Fruit fly (Drosophila melanogaster): ENCODE measurements around the gene Wdr81.

The Wdr81 gene

DNA sequence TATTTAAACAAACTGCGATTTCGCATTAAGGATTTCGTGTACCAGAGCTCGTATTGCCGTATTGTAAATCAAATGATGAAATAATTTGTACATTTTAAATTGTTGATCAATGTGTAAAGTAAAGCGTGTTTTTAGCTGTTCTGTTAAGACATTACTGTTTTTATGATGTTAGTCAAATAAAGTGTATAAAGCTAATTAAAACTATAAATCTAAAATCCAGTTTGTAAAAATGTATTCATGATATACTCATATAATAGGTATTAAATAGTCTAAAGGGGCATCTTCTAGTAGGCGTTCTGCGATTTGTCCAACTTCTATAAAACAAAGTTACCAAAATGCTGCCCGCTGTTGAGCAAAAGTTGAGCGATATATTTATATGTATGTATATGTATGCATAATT lies 13.1 kb upstream of the Wdr81 start, which contains the start of gene CG18788:
Gene CG18788 (plus strand): TSS at position 301 of the 400 bp plus-strand sequence.
- no peak for TF ChIP-seq CG17801 (GFP tag; optimal IDR thresholded peaks at IDR 0.05; ENCODE audit: partially characterized antibody)

DNA sequence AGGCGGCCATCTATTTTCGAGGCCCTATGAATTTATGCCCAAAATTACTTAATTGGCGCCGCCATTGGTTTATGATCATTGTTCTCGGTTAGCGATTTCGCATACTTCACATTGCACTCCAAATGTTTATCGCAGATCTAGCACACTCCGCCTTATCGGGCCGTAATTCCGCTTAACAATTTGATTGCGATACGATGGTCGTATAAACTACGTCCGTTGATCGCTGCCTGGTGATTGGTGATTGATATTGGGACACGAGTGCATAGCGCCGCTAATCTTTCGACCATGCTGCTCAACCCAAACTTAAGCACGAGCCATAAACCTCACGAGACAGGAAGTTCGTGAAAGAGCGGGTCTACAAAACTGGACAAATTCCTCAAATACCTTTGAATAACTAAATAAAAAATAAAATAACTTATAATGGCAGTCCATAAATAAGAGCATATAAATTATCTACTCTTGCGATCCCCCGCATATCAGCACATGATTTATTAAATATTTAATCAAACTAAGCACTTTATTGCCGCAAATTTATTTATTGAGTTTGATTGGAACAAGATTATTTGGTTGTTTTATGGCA lies 9.9 kb upstream of the Wdr81 start:
- no peak for TF ChIP-seq CG17801 (GFP tag; optimal IDR thresholded peaks at IDR 0.05; ENCODE audit: partially characterized antibody)

DNA sequence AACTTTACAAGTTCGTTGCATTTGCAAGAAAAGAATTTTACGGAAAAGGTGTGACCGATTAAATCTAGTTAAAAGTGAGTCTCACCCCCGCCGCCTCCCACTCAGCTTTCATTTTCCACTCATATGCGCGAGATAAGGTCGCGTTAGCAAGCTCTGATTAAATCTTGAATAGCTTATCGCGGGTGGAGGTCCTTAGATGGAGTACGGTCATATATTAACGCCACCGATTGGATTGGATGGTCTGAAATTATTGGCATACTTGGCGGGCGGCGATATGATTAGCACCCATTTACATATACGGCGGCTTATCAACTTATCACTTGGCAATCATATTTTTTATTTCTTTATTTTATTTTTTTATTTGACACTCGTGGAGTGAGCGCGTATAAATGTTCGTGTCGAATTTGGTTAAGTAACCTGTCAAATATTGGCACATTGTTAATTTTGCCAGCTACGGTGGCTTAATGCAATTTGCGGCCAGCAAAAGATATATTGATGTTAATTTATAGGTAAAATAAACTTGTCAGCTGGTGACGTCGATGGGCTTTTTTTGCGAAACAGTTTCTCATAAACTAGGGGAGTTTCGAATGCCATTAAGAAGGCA lies 8.9 kb upstream of the Wdr81 start:
- TF ChIP-seq CG17801 (GFP tag; optimal IDR thresholded peaks at IDR 0.05; ENCODE audit: partially characterized antibody): no peak

DNA sequence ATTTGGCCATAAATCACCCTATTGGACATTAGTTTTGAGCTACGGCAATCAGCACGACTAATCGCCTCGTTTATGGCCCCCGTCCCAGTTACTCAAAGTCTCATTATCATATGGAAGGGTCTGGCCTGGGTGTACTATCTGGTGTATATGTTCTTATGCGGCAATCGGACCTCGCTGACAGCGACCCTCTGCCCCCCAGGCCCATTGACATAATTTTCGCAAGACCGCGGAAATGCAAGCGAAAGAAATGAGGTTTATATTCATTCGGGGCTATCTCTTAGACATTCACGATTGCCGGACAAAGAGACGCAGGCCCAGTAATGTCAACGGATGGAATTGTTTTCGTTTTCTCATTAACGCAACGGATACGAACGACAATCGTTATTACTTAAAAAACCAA lies 8.0 kb upstream of the Wdr81 start:
- no peak for TF ChIP-seq CG17801 (GFP tag; optimal IDR thresholded peaks at IDR 0.05; ENCODE audit: partially characterized antibody)

DNA sequence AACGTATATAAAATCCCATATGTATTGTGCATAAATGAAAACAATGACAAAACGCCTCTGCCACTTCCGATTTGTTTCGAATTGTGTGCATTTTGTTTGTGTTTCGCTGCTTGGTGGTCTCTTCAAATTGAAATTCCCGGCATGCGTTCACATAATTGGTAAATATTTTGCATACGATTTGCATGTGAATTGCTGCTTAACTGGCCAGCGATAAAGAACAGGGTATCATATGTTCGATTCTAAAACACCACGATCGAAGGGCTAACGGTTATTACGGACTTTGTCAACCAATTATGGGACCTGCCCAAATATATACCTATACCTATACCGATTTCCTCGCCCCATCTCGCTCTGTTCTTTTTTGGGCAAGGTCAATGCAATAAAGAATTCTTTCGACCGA lies 7.3 kb upstream of the Wdr81 start:
- TF ChIP-seq CG17801 (GFP tag; optimal IDR thresholded peaks at IDR 0.05; ENCODE audit: partially characterized antibody): no peak

DNA sequence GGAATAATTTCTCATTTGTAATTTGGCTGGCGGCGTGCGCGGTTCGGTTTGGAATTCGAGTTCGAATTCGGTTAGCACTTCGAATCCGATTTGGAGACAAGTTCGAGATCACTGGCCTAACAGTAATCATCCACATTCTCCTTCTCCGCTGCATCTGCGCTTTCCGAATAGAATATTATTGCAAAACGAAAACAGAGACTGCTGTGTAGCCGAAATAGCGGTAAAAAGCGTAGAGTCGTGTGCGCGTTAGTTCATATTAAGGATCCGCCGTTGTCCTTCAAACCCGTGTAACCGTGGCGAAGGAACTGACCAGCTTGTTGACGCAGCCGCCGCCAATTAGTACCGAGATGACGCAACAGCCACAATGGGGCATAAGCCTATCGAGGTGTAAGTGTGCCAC lies 6.7 kb upstream of the Wdr81 start, which contains the start of gene dmGlut:
Gene dmGlut (plus strand): TSS at position 4 of the 400 bp plus-strand sequence.
- TF ChIP-seq CG17801 (GFP tag; optimal IDR thresholded peaks at IDR 0.05; ENCODE audit: partially characterized antibody): no peak

DNA sequence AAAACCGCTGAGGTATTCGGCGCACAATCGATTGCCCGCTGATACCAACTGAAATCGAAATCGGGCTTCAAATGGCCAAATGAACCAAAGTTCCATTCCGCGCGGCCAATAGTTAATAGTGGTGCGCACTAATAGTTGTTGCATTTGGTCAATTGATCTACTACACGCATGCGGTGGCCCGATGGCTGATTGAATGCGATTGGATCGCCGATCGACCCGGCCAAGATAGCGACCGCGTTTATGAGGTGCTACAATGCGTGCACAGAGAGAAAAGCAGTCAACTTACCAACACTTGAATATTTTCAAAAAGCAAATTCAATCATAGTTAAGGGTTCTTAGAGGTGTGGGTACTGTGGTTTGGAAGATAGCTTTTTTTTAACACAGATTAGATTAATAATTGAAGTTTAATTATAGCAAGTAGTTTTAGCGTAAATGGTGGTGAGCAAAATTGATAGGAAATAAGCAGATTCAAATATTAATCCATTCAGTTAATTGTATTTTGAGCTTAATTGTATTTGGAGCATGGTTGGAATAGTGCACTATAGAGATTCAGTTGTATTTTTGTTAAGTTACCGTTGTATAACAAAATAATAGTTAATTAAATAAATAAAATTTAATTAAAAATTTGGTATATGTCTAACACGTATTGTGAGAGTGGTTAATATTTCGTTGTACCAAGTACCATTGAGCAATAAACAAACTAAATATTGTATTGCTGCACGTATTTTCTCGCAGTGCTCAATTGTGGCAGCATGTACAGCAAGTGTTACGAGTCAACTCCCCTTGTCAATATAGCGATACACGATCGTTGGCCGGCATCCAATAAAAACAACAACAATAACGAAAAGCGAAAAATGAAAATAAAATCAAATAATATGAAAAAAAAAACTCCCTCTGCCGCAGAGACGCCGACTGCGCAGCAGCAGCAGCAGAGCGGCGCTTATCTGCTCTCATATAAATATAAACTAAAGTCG lies 6.0 kb upstream of the Wdr81 start:
- peak; percentile 39 for TF ChIP-seq CG17801 (GFP tag; optimal IDR thresholded peaks at IDR 0.05; ENCODE audit: partially characterized antibody)

DNA sequence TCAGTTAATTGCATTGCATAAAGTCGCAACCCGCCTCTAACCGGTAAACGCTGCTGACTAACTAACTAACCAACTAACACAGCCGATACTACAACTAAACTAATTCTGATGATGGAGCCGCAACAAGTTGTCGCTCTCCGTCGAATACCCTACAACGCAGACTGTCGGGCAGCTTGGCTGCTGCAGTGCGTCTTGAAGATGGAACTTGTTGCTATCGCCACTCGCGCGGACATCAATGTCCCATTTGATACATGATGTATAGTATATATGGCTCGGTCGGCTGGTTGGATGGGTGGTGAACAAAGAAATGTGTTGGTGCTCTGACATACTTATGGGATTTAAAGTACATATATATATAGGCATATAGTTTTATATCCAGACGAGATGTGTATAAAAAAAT lies 4.7 kb upstream of the Wdr81 start:
- TF ChIP-seq CG17801 (GFP tag; optimal IDR thresholded peaks at IDR 0.05; ENCODE audit: partially characterized antibody): no peak

DNA sequence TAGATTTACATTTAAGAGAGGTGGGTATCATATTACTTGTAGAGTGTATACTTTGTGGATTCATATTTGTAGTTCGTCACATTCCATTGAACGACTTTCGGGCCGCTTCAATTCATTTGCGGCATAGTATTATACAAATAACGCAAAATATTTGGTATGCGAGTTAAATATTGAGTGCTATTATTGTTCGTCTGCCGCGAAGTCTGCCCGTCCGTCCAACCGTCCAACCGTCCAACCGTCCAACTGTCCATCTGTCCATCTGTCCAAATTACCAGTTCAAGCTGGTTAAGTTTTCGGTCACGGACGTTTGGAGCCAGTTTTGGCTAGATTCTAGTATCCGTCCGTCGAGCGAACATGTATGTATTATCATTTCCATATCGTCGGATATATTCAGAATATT lies 3.3 kb upstream of the Wdr81 start:
- TF ChIP-seq CG17801 (GFP tag; optimal IDR thresholded peaks at IDR 0.05; ENCODE audit: partially characterized antibody): no peak

DNA sequence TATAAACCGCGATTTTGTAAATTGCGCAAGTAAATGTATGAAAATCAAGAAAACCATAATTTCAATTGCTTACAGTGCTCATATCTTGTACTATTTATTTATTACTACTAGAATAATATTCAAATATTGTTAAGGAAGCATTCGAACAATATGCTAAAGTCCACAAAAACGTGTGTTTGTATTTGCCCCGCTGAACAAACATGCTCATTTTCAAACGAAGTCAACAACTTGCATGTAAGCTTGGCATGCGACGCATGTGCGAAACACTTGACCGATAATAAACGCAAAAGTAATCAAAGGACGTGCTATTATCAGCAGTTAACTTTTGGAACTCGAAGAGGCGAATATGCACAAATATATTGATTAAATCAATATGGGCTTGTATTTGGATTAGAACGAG lies 433 bp upstream of the Wdr81 start:
- TF ChIP-seq CG17801 (GFP tag; optimal IDR thresholded peaks at IDR 0.05; ENCODE audit: partially characterized antibody): no peak

DNA sequence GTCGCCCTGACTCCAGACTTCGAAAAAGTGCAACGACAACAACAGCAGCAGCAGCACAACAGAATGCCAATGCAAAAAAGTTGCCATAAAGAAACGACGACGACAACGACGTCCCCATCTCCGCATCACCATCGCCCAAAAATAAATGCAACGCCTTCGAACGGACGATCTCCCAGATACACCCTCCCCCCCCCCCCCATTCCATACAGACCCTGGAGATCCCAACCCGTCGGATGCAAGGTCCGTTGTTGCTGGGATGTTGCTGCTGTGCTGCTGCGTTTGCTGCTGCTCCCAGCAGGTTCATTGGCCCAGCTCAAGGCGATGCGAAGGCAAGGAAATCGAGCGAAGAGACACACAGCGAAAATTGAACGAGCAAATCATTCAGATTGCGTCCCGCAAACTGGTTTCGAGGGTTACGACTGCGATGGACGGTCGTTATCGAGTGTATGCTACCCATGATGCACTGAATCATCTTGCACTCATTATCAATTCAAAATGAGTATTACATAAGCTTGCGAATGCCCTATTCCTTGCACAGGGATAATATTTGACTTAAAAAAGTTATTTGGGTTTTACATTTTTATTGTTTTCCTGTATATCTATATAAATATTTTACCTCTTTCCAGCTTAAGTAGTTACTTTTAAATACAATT lies 6.9 kb downstream of the Wdr81 start:
- TF ChIP-seq CG17801 (GFP tag; optimal IDR thresholded peaks at IDR 0.05; ENCODE audit: partially characterized antibody): no peak

DNA sequence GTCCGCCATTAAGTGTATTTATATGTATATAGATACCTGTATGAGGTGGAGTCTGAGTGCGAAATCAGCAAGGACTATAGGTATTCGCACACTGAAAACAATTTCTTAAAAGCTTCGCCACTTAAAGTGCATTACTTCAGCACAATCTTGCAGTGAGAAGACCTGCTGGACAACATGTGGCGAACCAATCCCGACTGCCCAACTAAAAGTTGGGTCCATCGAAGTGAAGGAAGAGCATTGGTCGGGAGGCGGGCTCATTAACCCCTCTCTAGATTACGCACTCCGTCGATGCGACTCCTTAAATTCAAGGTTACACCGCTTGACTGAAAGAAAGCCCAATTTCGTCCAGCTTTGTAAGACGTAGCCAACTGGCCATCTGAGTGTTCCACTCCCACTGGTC lies 7.5 kb downstream of the Wdr81 start:
- TF ChIP-seq CG17801 (GFP tag; optimal IDR thresholded peaks at IDR 0.05; ENCODE audit: partially characterized antibody): no peak

DNA sequence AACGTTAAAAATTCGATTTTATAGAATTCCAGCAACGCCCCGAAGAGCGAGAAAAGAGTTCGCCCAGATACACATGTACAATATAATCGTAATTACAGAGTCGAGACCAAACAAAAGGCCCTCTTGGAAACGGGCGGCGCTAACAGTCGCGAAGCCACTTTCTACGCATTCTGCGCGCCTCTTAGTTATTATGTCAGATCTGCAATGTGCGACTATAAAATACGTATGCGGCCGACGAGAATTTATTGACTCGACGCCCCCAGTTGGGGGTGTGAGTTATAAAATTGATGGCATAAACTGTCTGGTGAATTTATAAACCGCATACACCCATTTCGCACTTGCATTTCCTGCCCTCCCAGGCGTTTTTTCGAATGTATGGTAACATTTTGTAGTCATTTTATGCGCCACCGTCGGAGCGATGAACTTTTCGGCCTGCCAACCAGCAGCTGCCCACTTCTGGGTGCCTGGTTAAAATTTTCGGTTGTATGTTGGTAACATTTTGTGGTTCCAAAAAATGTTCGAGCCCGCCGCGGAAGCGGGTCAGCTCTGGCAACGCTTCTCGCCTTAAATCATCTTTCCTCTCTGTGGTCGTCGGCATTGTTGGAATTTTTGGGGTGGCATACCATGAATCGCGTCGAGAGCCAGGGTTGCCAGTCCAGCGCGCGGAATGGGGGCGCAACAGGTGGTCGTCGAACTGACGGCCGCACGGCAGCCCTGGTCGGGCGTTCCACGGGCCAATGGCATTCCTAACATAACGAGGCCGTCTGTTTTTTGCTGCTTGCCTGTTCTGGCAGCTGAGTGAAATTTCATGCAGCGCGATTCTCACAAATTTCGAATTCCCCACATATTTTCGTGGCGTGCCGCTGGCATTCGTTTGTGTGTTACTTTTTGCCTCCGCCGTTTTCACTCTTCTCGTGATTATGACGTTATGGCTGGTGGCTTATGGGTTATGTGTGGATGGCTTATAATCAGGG lies 8.8 kb downstream of the Wdr81 start:
- no peak for TF ChIP-seq CG17801 (GFP tag; optimal IDR thresholded peaks at IDR 0.05; ENCODE audit: partially characterized antibody)

All from ovary, adult (tissue).